Worm (Caenorhabditis elegans): ENCODE measurements around the gene C24H11.2.
A peak's percentile ranks its signal among the peaks of the same experiment; 100 is the strongest.

C24H11.2 gene

DNA sequence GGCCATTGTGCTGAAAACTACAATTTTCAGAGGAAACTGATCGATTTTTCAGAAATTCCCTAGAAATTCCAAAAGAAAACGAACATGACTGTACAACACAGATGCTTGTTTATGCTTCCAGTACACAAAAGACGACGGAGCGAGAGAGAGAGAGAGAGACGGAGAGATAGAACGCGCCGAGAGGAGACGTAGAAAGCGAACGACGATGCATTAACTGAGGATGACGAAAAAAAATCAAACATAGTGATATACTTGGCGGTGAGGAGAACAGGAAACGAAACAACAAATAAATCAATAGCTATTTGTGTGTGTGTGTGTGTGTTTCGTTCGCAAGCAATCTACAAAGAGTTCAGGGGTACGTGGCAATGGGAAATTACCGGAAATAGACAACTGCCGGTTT is 42.6 kb upstream of the C24H11.2 start (continued):
- TF ChIP-seq K12H6.12 (tag; optimal IDR thresholded peaks at IDR 0.05) (no peak), dpff-1 (tag; optimal IDR thresholded peaks at IDR 0.05) (no peak), F55B11.4 (tag; optimal IDR thresholded peaks at IDR 0.05; ENCODE audit: borderline replicate concordance, insufficient read depth) (no peak), mes-4 (tag; optimal IDR thresholded peaks at IDR 0.05) (no peak), nhr-80 (tag; optimal IDR thresholded peaks at IDR 0.05) (peak; percentile 30), hmg-1.2 (GFP tag; IDR thresholded peaks at IDR 0.05) (peak; percentile 76; the same call in 1 of the 2 replicates), nhr-27 (tag; optimal IDR thresholded peaks at IDR 0.05) (no peak), efl-1 (GFP tag; optimal IDR thresholded peaks at IDR 0.05) (no peak), nfyb-1 (GFP tag; IDR thresholded peaks at IDR 0.05) (0 out of 2 replicates have a peak, but pooled peaks have one; percentile 17), ceh-100 (GFP tag; IDR thresholded peaks at IDR 0.05) (peak; percentile 16; the same call in 1 of the 2 replicates), lin-40 (tag; optimal IDR thresholded peaks at IDR 0.05) (peak; percentile 7), hrde-1 (tag; optimal IDR thresholded peaks at IDR 0.05; ENCODE audit: borderline replicate concordance) (no peak), atf-7 (tag; optimal IDR thresholded peaks at IDR 0.05) (no peak)

DNA sequence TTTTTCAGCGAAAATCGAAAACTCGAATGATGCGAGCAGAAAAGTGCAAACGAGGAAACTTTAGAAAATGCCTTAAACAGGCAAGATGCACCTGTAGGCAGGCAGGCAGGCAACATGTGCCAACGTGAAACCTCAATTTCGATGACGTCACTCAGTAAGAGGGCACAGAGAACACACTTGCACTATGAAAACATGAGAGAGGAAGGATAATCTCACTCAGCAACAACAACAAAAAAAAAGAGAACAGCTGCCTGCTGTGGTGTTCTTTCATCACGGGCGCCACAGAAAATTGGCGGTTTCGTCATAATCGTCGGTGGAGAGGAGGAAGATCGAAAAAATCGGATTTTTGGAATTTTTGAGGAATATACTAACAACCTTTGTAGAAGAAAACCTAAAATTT is 42.0 kb upstream of the C24H11.2 start:
- TF ChIP-seq ets-4 (GFP tag; optimal IDR thresholded peaks at IDR 0.05) (no peak), tlf-1 (GFP tag; optimal IDR thresholded peaks at IDR 0.05) (no peak), unc-130 (GFP tag; optimal IDR thresholded peaks at IDR 0.05) (no peak), F22D6.2 (tag; optimal IDR thresholded peaks at IDR 0.05) (no peak), ZK185.1 (tag; optimal IDR thresholded peaks at IDR 0.05; ENCODE audit: poor library complexity, severe bottlenecking) (no peak), ama-1 (optimal IDR thresholded peaks at IDR 0.05) (no peak), ama-1 (GFP tag; optimal IDR thresholded peaks at IDR 0.05) (no peak), tbp1 (GFP tag; optimal IDR thresholded peaks at IDR 0.05) (peak; percentile 6), atf-7 (tag; optimal IDR thresholded peaks at IDR 0.05) (peak; percentile 63), B0035.1 (tag; optimal IDR thresholded peaks at IDR 0.05) (no peak), C06A6.2 (GFP tag; conservative IDR thresholded peaks at IDR 0.05) (no peak), ccch-3 (GFP tag; optimal IDR thresholded peaks at IDR 0.05) (no peak), lir-1 (GFP tag; conservative IDR thresholded peaks at IDR 0.05) (no peak), cebp-1 (GFP tag; IDR thresholded peaks at IDR 0.05) (0 out of 2 replicates have a peak, but pooled peaks have one; percentile 31), cebp-1 (tag; optimal IDR thresholded peaks at IDR 0.05) (peak; percentile 81), Y79H2A.3 (GFP tag; conservative IDR thresholded peaks at IDR 0.05) (no peak), K12H6.12 (tag; optimal IDR thresholded peaks at IDR 0.05) (peak; percentile 37), ekl-4 (GFP tag; IDR thresholded peaks at IDR 0.05) (no peak), tbx-9 (tag; optimal IDR thresholded peaks at IDR 0.05; ENCODE audit: borderline replicate concordance) (no peak), F10E7.11 (tag; optimal IDR thresholded peaks at IDR 0.05) (no peak), Y95B8A.8 (GFP tag; IDR thresholded peaks at IDR 0.05) (0 out of 2 replicates have a peak, but pooled peaks have one; percentile 35), ceh-40 (GFP tag; IDR thresholded peaks at IDR 0.05) (no peak), Y53F4B.3 (GFP tag; IDR thresholded peaks at IDR 0.05) (no peak), sdz-38 (tag; optimal IDR thresholded peaks at IDR 0.05) (no peak), attf-3 (GFP tag; conservative IDR thresholded peaks at IDR 0.05) (no peak), nfyb-1 (GFP tag; IDR thresholded peaks at IDR 0.05) (peak; percentile 38; the same call in 1 of the 2 replicates), dox-1 (GFP tag; IDR thresholded peaks at IDR 0.05) (no peak), dpl-1 (GFP tag; optimal IDR thresholded peaks at IDR 0.05) (no peak), snpc-3.4 (tag; optimal IDR thresholded peaks at IDR 0.05) (no peak), mes-4 (tag; optimal IDR thresholded peaks at IDR 0.05) (no peak), egl-18 (GFP tag; IDR thresholded peaks at IDR 0.05) (no peak), hmg-20 (GFP tag; IDR thresholded peaks at IDR 0.05) (0 out of 2 replicates have a peak, but pooled peaks have one; percentile 23), him-1 (tag; optimal IDR thresholded peaks at IDR 0.05) (no peak), fkh-3 (tag; optimal IDR thresholded peaks at IDR 0.05) (no peak), madf-8 (GFP tag; conservative IDR thresholded peaks at IDR 0.05) (no peak), ceh-100 (GFP tag; IDR thresholded peaks at IDR 0.05) (peak; percentile 54), ztf-6 (GFP tag; IDR thresholded peaks at IDR 0.05) (no peak), lsl-1 (GFP tag; optimal IDR thresholded peaks at IDR 0.05) (no peak), madf-6 (GFP tag; IDR thresholded peaks at IDR 0.05) (no peak), die-1 (tag; optimal IDR thresholded peaks at IDR 0.05) (no peak), nhr-27 (tag; optimal IDR thresholded peaks at IDR 0.05) (no peak)
